Worm (Caenorhabditis elegans) whole organism, late embryonic: ENCODE data around the gene str-225.

Source experiments
- C08G9.2 ChIP-seq: sonication (generic microtip); optimal IDR thresholded peaks from 2 replicates; lab custom pipeline; 2016; ENCODE audit warnings: mild to moderate bottlenecking, missing genetic modification characterization, moderate library complexity, missing compliant biosample characterization
- C38D4.7 ChIP-seq: fragments of 200-800 bp; sonication (Bioruptor generic); optimal IDR thresholded peaks from 2 replicates; lab custom pipeline; 2018; ENCODE audit warnings: mild to moderate bottlenecking, missing genetic modification characterization, moderate library complexity, missing compliant biosample characterization
- F13H6.1 ChIP-seq: sonication (generic microtip); optimal IDR thresholded peaks from 2 replicates; lab custom pipeline; 2016; ENCODE audit warnings: missing genetic modification characterization, missing compliant biosample characterization
- K09A11.1 ChIP-seq: sonication (generic microtip); optimal IDR thresholded peaks from 2 replicates; lab custom pipeline; 2017; ENCODE audit warnings: antibody characterized with exemption, mild to moderate bottlenecking, missing genetic modification characterization, missing compliant biosample characterization; ENCODE audit not compliant: insufficient read depth
- Y22D7AL.16 ChIP-seq: sonication (generic microtip); optimal IDR thresholded peaks from 2 replicates; lab custom pipeline; 2016; ENCODE audit warnings: missing genetic modification characterization, missing compliant biosample characterization
- ama-1 ChIP-seq: fragments of 150-350 bp; optimal IDR thresholded peaks from 2 replicates; lab custom pipeline; 2014
- ceh-2 ChIP-seq: sonication (generic microtip); optimal IDR thresholded peaks from 2 replicates; lab custom pipeline; 2016; ENCODE audit warnings: missing genotype, missing genetic modification characterization, missing compliant biosample characterization
- ceh-30 ChIP-seq: fragments of 150-350 bp; optimal IDR thresholded peaks from 2 replicates; lab custom pipeline; 2014; ENCODE audit warnings: missing biosample characterization, missing genetic modification characterization
- ceh-31 ChIP-seq: sonication (generic microtip); optimal IDR thresholded peaks from 2 replicates; lab custom pipeline; 2016; ENCODE audit warnings: missing genetic modification characterization, missing compliant biosample characterization
- ceh-45 ChIP-seq: fragments of 200-800 bp; sonication (Bioruptor generic); IDR thresholded peaks from 2 replicates; pipeline ENCODE4 v1.3.6; 2022; ENCODE audit warnings: missing genetic modification reagents, missing genetic modification characterization, missing compliant biosample characterization
- ceh-48 ChIP-seq: sonication (generic microtip); optimal IDR thresholded peaks from 2 replicates; lab custom pipeline; 2016; ENCODE audit warnings: missing genetic modification characterization, inconsistent platforms, missing compliant biosample characterization
- ceh-9 ChIP-seq: sonication (generic microtip); optimal IDR thresholded peaks from 2 replicates; lab custom pipeline; 2016; ENCODE audit warnings: mild to moderate bottlenecking, missing genetic modification characterization, inconsistent platforms, missing compliant biosample characterization
- che-1 ChIP-seq: sonication (generic microtip); optimal IDR thresholded peaks from 2 replicates; lab custom pipeline; 2016; ENCODE audit warnings: mild to moderate bottlenecking, missing genetic modification characterization, missing compliant biosample characterization
- dmd-4 ChIP-seq: sonication (generic microtip); optimal IDR thresholded peaks from 2 replicates; lab custom pipeline; 2016; ENCODE audit warnings: borderline replicate concordance, missing genetic modification characterization, missing compliant biosample characterization
- dve-1 ChIP-seq: sonication (generic microtip); optimal IDR thresholded peaks from 2 replicates; lab custom pipeline; 2017; ENCODE audit warnings: antibody characterized with exemption, mild to moderate bottlenecking, missing genetic modification characterization, missing compliant biosample characterization
- elt-4 ChIP-seq: sonication (generic microtip); optimal IDR thresholded peaks from 2 replicates; lab custom pipeline; 2016; ENCODE audit warnings: missing genetic modification characterization, missing compliant biosample characterization
- ets-4 ChIP-seq: sonication (generic microtip); optimal IDR thresholded peaks from 2 replicates; lab custom pipeline; 2016; ENCODE audit warnings: missing genetic modification characterization, missing compliant biosample characterization
- fkh-10 ChIP-seq: fragments of 150-350 bp; optimal IDR thresholded peaks from 2 replicates; lab custom pipeline; 2014; ENCODE audit warnings: missing biosample characterization, missing genetic modification reagents, missing genetic modification characterization
- fkh-6 ChIP-seq: sonication (generic microtip); optimal IDR thresholded peaks from 2 replicates; lab custom pipeline; 2016; ENCODE audit warnings: missing genetic modification characterization, missing compliant biosample characterization
- gmeb-2 ChIP-seq: sonication (generic microtip); optimal IDR thresholded peaks from 2 replicates; lab custom pipeline; 2016; ENCODE audit warnings: missing genetic modification characterization, inconsistent platforms, missing compliant biosample characterization
- hlh-13 ChIP-seq: fragments of 200-800 bp; sonication (Bioruptor generic); optimal IDR thresholded peaks from 2 replicates; lab custom pipeline; 2018; ENCODE audit warnings: mild to moderate bottlenecking, missing genetic modification characterization, missing compliant biosample characterization
- mec-3 ChIP-seq: sonication (generic microtip); optimal IDR thresholded peaks from 2 replicates; lab custom pipeline; 2016; ENCODE audit warnings: borderline replicate concordance, missing genetic modification characterization, missing compliant biosample characterization
- nfya-1 ChIP-seq: sonication (generic microtip); optimal IDR thresholded peaks from 2 replicates; lab custom pipeline; 2017; ENCODE audit warnings: missing genetic modification characterization, mild to moderate bottlenecking, missing compliant biosample characterization, antibody characterized with exemption, moderate library complexity
- pat-9 ChIP-seq: fragments of 200-800 bp; sonication (Bioruptor generic); optimal IDR thresholded peaks from 2 replicates; lab custom pipeline; 2018; ENCODE audit warnings: mild to moderate bottlenecking, missing genetic modification characterization, moderate library complexity, missing compliant biosample characterization
- pax-1 ChIP-seq: fragments of 150-350 bp; optimal IDR thresholded peaks from 2 replicates; lab custom pipeline; 2014; ENCODE audit warnings: missing biosample characterization, missing genetic modification characterization
- pha-4 ChIP-seq: fragments of 150-350 bp; optimal IDR thresholded peaks from 2 replicates; lab custom pipeline; 2018; ENCODE audit warnings: missing biosample characterization, missing genetic modification reagents, missing genetic modification characterization
- pqm-1 ChIP-seq: sonication (generic microtip); optimal IDR thresholded peaks from 2 replicates; lab custom pipeline; 2016; ENCODE audit warnings: missing genetic modification characterization, missing compliant biosample characterization
- ref-2 ChIP-seq: sonication (generic microtip); optimal IDR thresholded peaks from 2 replicates; lab custom pipeline; 2016; ENCODE audit warnings: missing genetic modification characterization, missing compliant biosample characterization
- rnt-1 ChIP-seq: sonication (generic microtip); optimal IDR thresholded peaks from 2 replicates; lab custom pipeline; 2016; ENCODE audit warnings: missing genetic modification characterization, missing compliant biosample characterization
- sox-2 ChIP-seq: fragments of 200-800 bp; sonication (Bioruptor generic); IDR thresholded peaks from 2 replicates; pipeline ENCODE4 v1.3.6; 2022; ENCODE audit warnings: missing genetic modification reagents, missing genetic modification characterization, missing compliant biosample characterization
- sox-4 ChIP-seq: sonication (generic microtip); optimal IDR thresholded peaks from 2 replicates; lab custom pipeline; 2017; ENCODE audit warnings: mild to moderate bottlenecking, missing genetic modification characterization, inconsistent platforms, missing compliant biosample characterization
- syd-9 ChIP-seq: sonication (generic microtip); optimal IDR thresholded peaks from 2 replicates; lab custom pipeline; 2016; ENCODE audit warnings: mild to moderate bottlenecking, missing genetic modification characterization, moderate library complexity, missing compliant biosample characterization
- tbx-2 ChIP-seq: sonication (generic microtip); optimal IDR thresholded peaks from 2 replicates; lab custom pipeline; 2016; ENCODE audit warnings: missing genetic modification characterization, missing compliant biosample characterization
- tbx-7 ChIP-seq: sonication (generic microtip); optimal IDR thresholded peaks from 2 replicates; lab custom pipeline; 2016; ENCODE audit warnings: missing genotype, missing genetic modification characterization, missing compliant biosample characterization
- unc-42 ChIP-seq: sonication (generic microtip); optimal IDR thresholded peaks from 2 replicates; lab custom pipeline; 2016; ENCODE audit warnings: missing genotype, missing genetic modification characterization, missing compliant biosample characterization
- zip-5 ChIP-seq: sonication (generic microtip); optimal IDR thresholded peaks from 2 replicates; lab custom pipeline; 2016; ENCODE audit warnings: missing genetic modification characterization, missing compliant biosample characterization

str-225 gene

ce11 chrV:3480346-3480745 is 27.3 kb upstream of the str-225 start, which contains the start of gene srbc-30:
Gene srbc-30 (minus strand): TSS chrV:3480446.
- TF ChIP-seq fkh-10 (GFP tag; lab: Kevin White, UChicago), result no peak
- TF ChIP-seq zip-5 (tag; lab: Kevin White, UChicago), result no peak
- no peak for TF ChIP-seq mec-3 (tag; lab: Kevin White, UChicago)
- TF ChIP-seq gmeb-2, result no peak
- no peak for TF ChIP-seq che-1 (tag; lab: Kevin White, UChicago)
- no peak for TF ChIP-seq Y22D7AL.16 (tag; lab: Kevin White, UChicago)
- TF ChIP-seq ceh-31, result no peak
- no peak for TF ChIP-seq unc-42 (tag; lab: Kevin White, UChicago)
- no peak for TF ChIP-seq nfya-1
- TF ChIP-seq ref-2 (tag; lab: Kevin White, UChicago), result no peak
- no peak for TF ChIP-seq hlh-13 (GFP tag; lab: Kevin White, UChicago)
- no peak for TF ChIP-seq C38D4.7 (GFP tag; lab: Kevin White, UChicago)
- no peak for TF ChIP-seq ama-1 (lab: Kevin White, UChicago)
- no peak for TF ChIP-seq elt-4 (tag; lab: Kevin White, UChicago)
- no peak for TF ChIP-seq dmd-4 (tag; lab: Kevin White, UChicago)
- TF ChIP-seq pat-9 (tag; lab: Kevin White, UChicago), result no peak
- no peak for TF ChIP-seq K09A11.1 (tag; lab: Kevin White, UChicago)
- no peak for TF ChIP-seq ceh-48
- no peak for TF ChIP-seq C08G9.2

- TF ChIP-seq ceh-45 (GFP tag; lab: Robert Waterston, UW), result no peak
- no peak for TF ChIP-seq F13H6.1
- TF ChIP-seq ceh-2 (tag; lab: Kevin White, UChicago), result no peak
- TF ChIP-seq sox-4, result no peak
- TF ChIP-seq pha-4 (tag; lab: Kevin White, UChicago), result no peak
- TF ChIP-seq ceh-9 (tag; lab: Kevin White, UChicago), result no peak
- no peak for TF ChIP-seq pax-1 (tag; lab: Kevin White, UChicago)
- no peak for TF ChIP-seq dve-1
- no peak for TF ChIP-seq sox-2
- no peak for TF ChIP-seq gmeb-2
- TF ChIP-seq ets-4 (tag; lab: Kevin White, UChicago), result no peak
- no peak for TF ChIP-seq ceh-30 (tag; lab: Kevin White, UChicago)
- no peak for TF ChIP-seq rnt-1 (tag; lab: Kevin White, UChicago)
- TF ChIP-seq che-1 (tag; lab: Kevin White, UChicago), result no peak
- TF ChIP-seq fkh-10 (GFP tag; lab: Kevin White, UChicago), result no peak
Observed at ce11 chrV:3482550-3483002, 25.0 kb upstream of the str-225 start, which contains the start of gene lys-7. Gene lys-7 (minus strand): TSS chrV:3482600.

- TF ChIP-seq syd-9 (tag; lab: Kevin White, UChicago), result no peak
- TF ChIP-seq pqm-1 (tag; lab: Kevin White, UChicago), result no peak
- no peak for TF ChIP-seq tbx-2 (tag; lab: Kevin White, UChicago)
- no peak for TF ChIP-seq nfya-1
- TF ChIP-seq mec-3 (tag; lab: Kevin White, UChicago), result no peak
- TF ChIP-seq ceh-9 (tag; lab: Kevin White, UChicago), result no peak
- no peak for TF ChIP-seq tbx-7
- TF ChIP-seq fkh-6 (tag; lab: Kevin White, UChicago), result no peak
- no peak for TF ChIP-seq C38D4.7 (GFP tag; lab: Kevin White, UChicago)
- TF ChIP-seq ceh-31, result no peak
Observed at ce11 chrV:3484702-3485101, 22.9 kb upstream of the str-225 start, which contains the start of gene srbc-33. Gene srbc-33 (minus strand): TSS chrV:3484802.

DNA sequence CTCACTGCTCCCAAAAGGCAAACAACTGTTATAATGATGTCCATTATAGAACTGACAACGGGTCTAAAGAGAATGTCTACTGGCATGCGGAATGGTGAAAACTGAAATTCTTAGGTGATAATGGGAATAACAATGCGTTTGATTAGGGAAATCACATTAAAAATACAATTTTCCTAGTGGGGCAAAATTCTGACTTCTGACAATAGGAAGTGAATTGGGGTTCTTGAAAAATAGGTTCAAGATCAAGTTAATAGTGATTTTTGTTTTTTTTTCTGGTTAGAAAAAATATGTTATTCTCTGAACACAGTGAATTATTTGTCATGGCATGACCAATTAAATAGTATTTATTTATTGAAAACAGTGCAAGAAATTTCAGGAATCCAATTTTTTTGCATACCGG is 20.8 kb upstream of the str-225 start, which contains the start of gene srbc-32:
TSS of gene srbc-32 (minus strand) at position 101 of the 400 bp plus-strand sequence.
- TF ChIP-seq ceh-9 (tag; lab: Kevin White, UChicago) (no peak), pat-9 (tag; lab: Kevin White, UChicago) (no peak), ceh-48 (no peak)
